Fruit fly (Drosophila melanogaster) whole organism, embryonic: ENCODE data around the gene Iru.
A peak's percentile ranks its signal among the peaks of the same experiment; 100 is the strongest.

Experiments used
- Antp ChIP-seq: fragments of 200-800 bp; sonication (Bioruptor generic); optimal IDR thresholded peaks from 3 replicates; lab custom pipeline; 2016; ENCODE audit warnings: missing biosample characterization, missing genetic modification characterization
- Bdp1 ChIP-seq: fragments of 200-800 bp; sonication (Bioruptor generic); optimal IDR thresholded peaks from 3 replicates; lab custom pipeline; 2016; ENCODE audit warnings: missing biosample characterization, missing genetic modification characterization
- CG10147 ChIP-seq: fragments of 200-800 bp; sonication (Bioruptor generic); optimal IDR thresholded peaks from 2 replicates; lab custom pipeline; 2019; ENCODE audit warnings: missing biosample characterization, mild to moderate bottlenecking, missing genetic modification characterization, moderate library complexity
- CG10274 ChIP-seq: fragments of 200-800 bp; sonication (Bioruptor generic); optimal IDR thresholded peaks from 3 replicates; lab custom pipeline; 2017; ENCODE audit warnings: missing biosample characterization, mild to moderate bottlenecking, missing genetic modification characterization
- CG12104 ChIP-seq: fragments of 200-800 bp; sonication (Bioruptor generic); optimal IDR thresholded peaks from 3 replicates; lab custom pipeline; 2016; ENCODE audit warnings: missing biosample characterization, missing genetic modification characterization
- CG14710 ChIP-seq: fragments of 200-800 bp; sonication (Bioruptor generic); optimal IDR thresholded peaks from 3 replicates; lab custom pipeline; 2019; ENCODE audit warnings: missing biosample characterization, mild to moderate bottlenecking, missing genetic modification characterization, moderate library complexity
- CG15269 ChIP-seq: fragments of 200-800 bp; sonication (Bioruptor generic); optimal IDR thresholded peaks from 2 replicates; lab custom pipeline; 2018; ENCODE audit warnings: missing biosample characterization, mild to moderate bottlenecking, missing genetic modification characterization, moderate library complexity
- CG17361 ChIP-seq: fragments of 200-800 bp; sonication (Bioruptor generic); IDR thresholded peaks from 3 replicates; pipeline ENCODE4 v1.3.6; 2022; ENCODE audit warnings: missing biosample characterization, missing genetic modification characterization
- CG17385 ChIP-seq: fragments of 200-800 bp; sonication (Bioruptor generic); optimal IDR thresholded peaks from 3 replicates; lab custom pipeline; 2018; ENCODE audit warnings: missing biosample characterization, mild to moderate bottlenecking, missing genetic modification characterization
- CG17568 ChIP-seq: fragments of 200-800 bp; sonication (Bioruptor generic); optimal IDR thresholded peaks from 2 replicates; lab custom pipeline; 2018; ENCODE audit warnings: missing biosample characterization, mild to moderate bottlenecking, missing genetic modification characterization, moderate library complexity
- CG18476 ChIP-seq: fragments of 200-800 bp; sonication (Bioruptor generic); optimal IDR thresholded peaks from 2 replicates; lab custom pipeline; 2016; ENCODE audit warnings: missing biosample characterization, mild to moderate bottlenecking, missing genetic modification characterization
- CG3163 ChIP-seq: fragments of 200-800 bp; sonication (Bioruptor generic); optimal IDR thresholded peaks from 3 replicates; lab custom pipeline; 2016; ENCODE audit warnings: missing biosample characterization, missing genetic modification characterization
- CG3838 ChIP-seq: fragments of 200-800 bp; sonication (Bioruptor generic); optimal IDR thresholded peaks from 3 replicates; lab custom pipeline; 2016; ENCODE audit warnings: missing biosample characterization, missing genetic modification characterization
- CG4424 ChIP-seq: fragments of 200-800 bp; sonication (Bioruptor generic); optimal IDR thresholded peaks from 3 replicates; lab custom pipeline; 2016; ENCODE audit warnings: missing biosample characterization, missing genetic modification characterization
- CG4730 ChIP-seq: fragments of 200-800 bp; sonication (Bioruptor generic); IDR thresholded peaks from 2 replicates; pipeline ENCODE4 v1.3.6; 2022; ENCODE audit warnings: missing biosample characterization, missing genetic modification characterization
- CG4854 ChIP-seq: fragments of 200-800 bp; sonication (Bioruptor generic); optimal IDR thresholded peaks from 2 replicates; lab custom pipeline; 2016; ENCODE audit warnings: missing biosample characterization, missing genetic modification characterization, inconsistent platforms
- CG9437 ChIP-seq: fragments of 200-800 bp; sonication (Bioruptor generic); optimal IDR thresholded peaks from 2 replicates; lab custom pipeline; 2018; ENCODE audit warnings: missing biosample characterization, mild to moderate bottlenecking, missing genetic modification characterization
- CG9797 ChIP-seq: fragments of 200-800 bp; sonication (Bioruptor generic); optimal IDR thresholded peaks from 3 replicates; lab custom pipeline; 2018; ENCODE audit warnings: missing biosample characterization, mild to moderate bottlenecking, missing genetic modification characterization
- D19A ChIP-seq: fragments of 200-800 bp; optimal IDR thresholded peaks from 3 replicates; lab custom pipeline; 2019; ENCODE audit warnings: missing biosample characterization, mild to moderate bottlenecking, missing genetic modification characterization, moderate library complexity
- Doc3 ChIP-seq: fragments of 200-800 bp; sonication (Bioruptor generic); IDR thresholded peaks from 3 replicates; pipeline ENCODE4 v1.3.6; 2022; ENCODE audit warnings: missing biosample characterization, missing genetic modification characterization; ENCODE audit not compliant: partially characterized antibody
- HmgD ChIP-seq: fragments of 200-800 bp; sonication (Bioruptor generic); optimal IDR thresholded peaks from 3 replicates; lab custom pipeline; 2016; ENCODE audit warnings: missing biosample characterization, missing genetic modification characterization
- Hr39 ChIP-seq: fragments of >200 bp; optimal IDR thresholded peaks from 2 replicates; lab custom pipeline; 2017
- MBD-R2 ChIP-seq: fragments of 200-800 bp; sonication (Bioruptor generic); IDR thresholded peaks from 2 replicates; pipeline ENCODE4 v1.3.6; 2022; ENCODE audit warnings: missing biosample characterization, missing genetic modification characterization
- NK7.1 ChIP-seq: fragments of 200-800 bp; sonication (Bioruptor generic); optimal IDR thresholded peaks from 3 replicates; lab custom pipeline; 2016; ENCODE audit warnings: missing biosample characterization, missing genetic modification characterization
- Nf-YC ChIP-seq: fragments of 200-800 bp; optimal IDR thresholded peaks from 3 replicates; lab custom pipeline; 2019; ENCODE audit warnings: missing biosample characterization, mild to moderate bottlenecking, missing genetic modification characterization, moderate library complexity
- Oaz ChIP-seq: fragments of 200-800 bp; sonication (Bioruptor generic); IDR thresholded peaks from 2 replicates; pipeline ENCODE4 v1.3.6; 2022; ENCODE audit warnings: missing biosample characterization, missing genetic modification characterization
- Oli ChIP-seq: fragments of 200-800 bp; sonication (Bioruptor generic); optimal IDR thresholded peaks from 2 replicates; lab custom pipeline; 2018; ENCODE audit warnings: missing biosample characterization, mild to moderate bottlenecking, missing genetic modification characterization, moderate library complexity
- Ptx1 ChIP-seq: fragments of 200-800 bp; sonication (Bioruptor generic); IDR thresholded peaks from 2 replicates; pipeline ENCODE4 v1.3.6; 2022; ENCODE audit warnings: missing biosample characterization, missing genetic modification characterization
- Sox100B ChIP-seq: fragments of 200-800 bp; sonication (Bioruptor generic); optimal IDR thresholded peaks from 3 replicates; lab custom pipeline; 2018; ENCODE audit warnings: missing biosample characterization, mild to moderate bottlenecking, missing genetic modification characterization
- Stat92E ChIP-seq, 3 experiments: fragments of >200 bp in 2 of 3; fragments of 200-800 bp in 1 of 3; sonication (Bioruptor generic) in 1 of 3; optimal IDR thresholded peaks; 2 replicates each; lab custom pipeline; 2017 to 2019; ENCODE audit warnings: missing biosample characterization in 3 of 3, missing genetic modification characterization in 3 of 3, mild to moderate bottlenecking in 1 of 3, moderate library complexity in 1 of 3
- ap ChIP-seq: fragments of 200-800 bp; sonication (Bioruptor generic); IDR thresholded peaks from 2 replicates; pipeline ENCODE4 v1.3.6; 2022; ENCODE audit warnings: missing biosample characterization, missing genetic modification characterization
- bab2 ChIP-seq: fragments of 200-800 bp; sonication (Bioruptor generic); optimal IDR thresholded peaks from 2 replicates; lab custom pipeline; 2016; ENCODE audit warnings: missing biosample characterization, missing genetic modification characterization
- crc ChIP-seq: fragments of 200-800 bp; sonication (Bioruptor generic); optimal IDR thresholded peaks from 2 replicates; lab custom pipeline; 2016; ENCODE audit warnings: missing biosample characterization, missing genetic modification characterization
- dati ChIP-seq: fragments of 200-800 bp; sonication (Bioruptor generic); IDR thresholded peaks from 2 replicates; pipeline ENCODE4 v1.3.6; 2022; ENCODE audit warnings: missing biosample characterization, missing genetic modification characterization
- esg ChIP-seq: fragments of 200-800 bp; sonication (Bioruptor generic); conservative IDR thresholded peaks from 2 replicates; pipeline ENCODE4 v1.3.6; 2022; ENCODE audit warnings: missing biosample characterization, missing genetic modification characterization
- fd3F ChIP-seq: fragments of 200-800 bp; sonication (Bioruptor generic); optimal IDR thresholded peaks from 2 replicates; lab custom pipeline; 2018; ENCODE audit warnings: missing biosample characterization, mild to moderate bottlenecking, missing genetic modification characterization, moderate library complexity
- gfzf ChIP-seq: fragments of 200-800 bp; sonication (Bioruptor generic); optimal IDR thresholded peaks from 2 replicates; lab custom pipeline; 2016; ENCODE audit warnings: missing biosample characterization, mild to moderate bottlenecking, missing genetic modification characterization, moderate library complexity
- inv ChIP-seq: fragments of 200-800 bp; sonication (Bioruptor generic); IDR thresholded peaks from 2 replicates; pipeline ENCODE4 v1.3.6; 2022; ENCODE audit warnings: missing biosample characterization, missing genetic modification characterization; ENCODE audit not compliant: partially characterized antibody
- jigr1 ChIP-seq: fragments of 200-800 bp; sonication (Bioruptor generic); IDR thresholded peaks from 3 replicates; pipeline ENCODE4 v1.3.6; 2022; ENCODE audit warnings: missing biosample characterization, missing genetic modification characterization
- jumu ChIP-seq: fragments of 200-800 bp; sonication (Bioruptor generic); optimal IDR thresholded peaks from 3 replicates; lab custom pipeline; 2016; ENCODE audit warnings: missing biosample characterization, missing genetic modification characterization
- kah ChIP-seq: fragments of 200-800 bp; sonication (Bioruptor generic); optimal IDR thresholded peaks from 2 replicates; lab custom pipeline; 2018; ENCODE audit warnings: missing biosample characterization, mild to moderate bottlenecking, missing genetic modification characterization
- mld ChIP-seq: fragments of 200-800 bp; sonication (Bioruptor generic); IDR thresholded peaks from 3 replicates; pipeline ENCODE4 v1.3.6; 2022; ENCODE audit warnings: missing biosample characterization, missing genetic modification characterization; ENCODE audit not compliant: partially characterized antibody
- pan ChIP-seq, 4 experiments: fragments of >200 bp in 3 of 4; fragments of 200-800 bp in 1 of 4; sonication (Bioruptor generic) in 1 of 4; optimal IDR thresholded peaks in 3 of 4; IDR thresholded peaks in 1 of 4; 2 replicates each; pipeline versions ENCODE4 v1.3.6 to Lab custom; 2017 to 2022; ENCODE audit warnings: missing biosample characterization in 2 of 4, missing genetic modification characterization in 2 of 4, mixed read lengths in 1 of 4
- repo ChIP-seq: fragments of 200-800 bp; sonication (Bioruptor generic); optimal IDR thresholded peaks from 2 replicates; lab custom pipeline; 2016; ENCODE audit warnings: missing biosample characterization, missing genetic modification characterization
- sens ChIP-seq: fragments of 200-800 bp; sonication (Bioruptor generic); peaks from one replicate; lab custom pipeline; 2016; ENCODE audit warnings: missing biosample characterization, missing genetic modification characterization
- tin ChIP-seq: fragments of 200-800 bp; sonication (Bioruptor generic); optimal IDR thresholded peaks from 3 replicates; lab custom pipeline; 2016; ENCODE audit warnings: missing biosample characterization, missing genetic modification characterization
- unpg ChIP-seq: fragments of 200-800 bp; sonication (Bioruptor generic); optimal IDR thresholded peaks from 3 replicates; lab custom pipeline; 2018; ENCODE audit warnings: missing biosample characterization, mild to moderate bottlenecking, missing genetic modification characterization, moderate library complexity
- vfl ChIP-seq: fragments of 200-800 bp; sonication (Bioruptor generic); optimal IDR thresholded peaks from 2 replicates; lab custom pipeline; 2016; ENCODE audit warnings: missing biosample characterization, missing genetic modification characterization
- wek ChIP-seq: fragments of 200-800 bp; sonication (Bioruptor generic); optimal IDR thresholded peaks from 3 replicates; lab custom pipeline; 2018; ENCODE audit warnings: missing biosample characterization, mild to moderate bottlenecking, missing genetic modification characterization, moderate library complexity

Gene Iru

dm6 chr3R:9031797-9032418 lies 25.7 kb downstream of the Iru start (continued):
- peak; percentile 91 for TF ChIP-seq unpg
- TF ChIP-seq CG15269 (tag; lab: Kevin White, UChicago), result peak; percentile 91
- TF ChIP-seq Stat92E (GFP tag; optimal IDR thresholded peaks at IDR 0.05; lab: Kevin White, UChicago), result peak in 1 of 3 experiments; percentile 95
- peak; percentile 97 for TF ChIP-seq sens (GFP tag; lab: Kevin White, UChicago)
- peak; percentile 94 for TF ChIP-seq Ptx1 (GFP tag; lab: Robert Waterston, UW)
- TF ChIP-seq CG18476, result peak; percentile 85
- peak; percentile 76 for TF ChIP-seq CG12104
- peak; percentile 71 for TF ChIP-seq CG3838
- peak; percentile 79 for TF ChIP-seq CG10147 (GFP tag; lab: Kevin White, UChicago)
- no peak for TF ChIP-seq mld (GFP tag; lab: Robert Waterston, UW)
- TF ChIP-seq NK7.1, result peak; percentile 78
- peak; percentile 69 for TF ChIP-seq CG9437
- peak; percentile 72 for TF ChIP-seq Bdp1 (GFP tag; lab: Kevin White, UChicago)
- peak; percentile 70 for TF ChIP-seq CG14710 (tag; lab: Kevin White, UChicago)
- peak; percentile 72 for TF ChIP-seq jumu (GFP tag; lab: Kevin White, UChicago)
- TF ChIP-seq MBD-R2, result peak; percentile 85
- peak; percentile 80 for TF ChIP-seq vfl (GFP tag; lab: Kevin White, UChicago)
- peak; percentile 85 for TF ChIP-seq CG4424 (GFP tag; lab: Kevin White, UChicago)
- peak; percentile 86 for TF ChIP-seq fd3F (GFP tag; lab: Kevin White, UChicago)
- TF ChIP-seq CG9797 (GFP tag; lab: Kevin White, UChicago), result no peak
- peak; percentile 72 for TF ChIP-seq HmgD (GFP tag; lab: Kevin White, UChicago)
- TF ChIP-seq Oli, result peak; percentile 91
- peak; percentile 46 for TF ChIP-seq wek (GFP tag; lab: Kevin White, UChicago)
- no peak for TF ChIP-seq pan (optimal IDR thresholded peaks at IDR 0.05; lab: Kevin White, UChicago)
- peak in 1 of 2 experiments; percentile 93 for TF ChIP-seq pan (GFP tag; optimal IDR thresholded peaks at IDR 0.05 in 1 of 2, IDR thresholded peaks at IDR 0.05 in 1 of 2)
- TF ChIP-seq crc, result peak; percentile 68
- peak; percentile 85 for TF ChIP-seq CG17568 (GFP tag; lab: Kevin White, UChicago)
- peak; percentile 92 for TF ChIP-seq esg (GFP tag; lab: Robert Waterston, UW)
- peak; percentile 47 for TF ChIP-seq kah
- peak; percentile 30 for TF ChIP-seq Nf-YC (tag; lab: Kevin White, UChicago)
- peak; percentile 66; the same call in 1 of the 3 replicates for TF ChIP-seq jigr1 (GFP tag; lab: Robert Waterston, UW)
- no peak for TF ChIP-seq Hr39 (lab: Kevin White, UChicago)
- no peak for TF ChIP-seq Doc3 (GFP tag; lab: Robert Waterston, UW)
- peak; percentile 70 for TF ChIP-seq bab2 (GFP tag; lab: Kevin White, UChicago)
- peak; percentile 91 for TF ChIP-seq CG4730 (GFP tag; lab: Robert Waterston, UW)
- no peak for TF ChIP-seq inv (GFP tag; lab: Robert Waterston, UW)
- TF ChIP-seq Oaz (GFP tag; lab: Robert Waterston, UW), result peak; percentile 80
- peak; percentile 83 for TF ChIP-seq dati (GFP tag; lab: Robert Waterston, UW)
- peak; percentile 84 for TF ChIP-seq CG17385 (GFP tag; lab: Kevin White, UChicago)
- peak; percentile 69 for TF ChIP-seq CG10274 (GFP tag; lab: Kevin White, UChicago)
- peak; percentile 79 for TF ChIP-seq Antp (GFP tag; lab: Kevin White, UChicago)
- peak; percentile 88 for TF ChIP-seq CG17361
- TF ChIP-seq D19A, result peak; percentile 75
- peak; percentile 89 for TF ChIP-seq ap (GFP tag; lab: Robert Waterston, UW)
- TF ChIP-seq CG3163 (GFP tag; lab: Kevin White, UChicago), result peak; percentile 54
- TF ChIP-seq CG4854 (GFP tag; lab: Kevin White, UChicago), result peak; percentile 80
- TF ChIP-seq repo (GFP tag; lab: Kevin White, UChicago), result peak; percentile 68
- no peak for TF ChIP-seq gfzf (GFP tag; lab: Kevin White, UChicago)
- TF ChIP-seq tin (GFP tag; lab: Kevin White, UChicago), result peak; percentile 86
- peak; percentile 87 for TF ChIP-seq Sox100B (GFP tag; lab: Kevin White, UChicago)
